Fruit fly (Drosophila melanogaster): ENCODE data around the gene Cand1.

Gene Cand1

dm6 chr2L:10395035-10395434, 32.5 kb upstream of the Cand1 start:
- no peak for TF ChIP-seq sage (GFP tag; optimal IDR thresholded peaks at IDR 0.05)
- no peak for TF ChIP-seq CG9705 (GFP tag; optimal IDR thresholded peaks at IDR 0.05)
- TF ChIP-seq tai (GFP tag; optimal IDR thresholded peaks at IDR 0.05), result peak; percentile 31
- TF ChIP-seq CG32264 (GFP tag; optimal IDR thresholded peaks at IDR 0.05), result no peak
- TF ChIP-seq dmrt93B (GFP tag; optimal IDR thresholded peaks at IDR 0.05), result no peak

dm6 chr2L:10393467-10393866, 31.0 kb upstream of the Cand1 start:
- TF ChIP-seq Abd-B (GFP tag; optimal IDR thresholded peaks at IDR 0.05) (no peak), dsf (GFP tag; optimal IDR thresholded peaks at IDR 0.05; ENCODE audit: borderline replicate concordance) (no peak), OdsH (GFP tag; optimal IDR thresholded peaks at IDR 0.05) (no peak), lola (GFP tag; optimal IDR thresholded peaks at IDR 0.05) (no peak), Dif (GFP tag; optimal IDR thresholded peaks at IDR 0.05; ENCODE audit: partially characterized antibody) (no peak), Sp1 (GFP tag; optimal IDR thresholded peaks at IDR 0.05) (no peak), pan (optimal IDR thresholded peaks at IDR 0.05) (no peak), Myc (optimal IDR thresholded peaks at IDR 0.05) (no peak), Jra (GFP tag; optimal IDR thresholded peaks at IDR 0.05) (no peak), Vsx2 (GFP tag; optimal IDR thresholded peaks at IDR 0.05; ENCODE audit: partially characterized antibody) (no peak), Hr83 (GFP tag; optimal IDR thresholded peaks at IDR 0.05; ENCODE audit: poor library complexity, severe bottlenecking) (no peak), tai (GFP tag; optimal IDR thresholded peaks at IDR 0.05) (no peak), sv (GFP tag; optimal IDR thresholded peaks at IDR 0.05) (no peak), h (GFP tag; optimal IDR thresholded peaks at IDR 0.05) (no peak), Mio (GFP tag; optimal IDR thresholded peaks at IDR 0.05) (no peak), GATAd (GFP tag; optimal IDR thresholded peaks at IDR 0.05) (no peak), CrebA (GFP tag; optimal IDR thresholded peaks at IDR 0.05; ENCODE audit: borderline replicate concordance) (no peak), CG9705 (GFP tag; optimal IDR thresholded peaks at IDR 0.05) (no peak), usp (GFP tag; optimal IDR thresholded peaks at IDR 0.05) (no peak), psq (GFP tag; optimal IDR thresholded peaks at IDR 0.05) (no peak)

dm6 chr2L:10387869-10388726, 25.6 kb upstream of the Cand1 start, which contains the start of gene da:
Gene da, plus strand, starts transcription at chr2L:10388105.
- peak; percentile 94 for TF ChIP-seq N (GFP tag; optimal IDR thresholded peaks at IDR 0.05)
- peak; percentile 12 for TF ChIP-seq CG9705 (GFP tag; optimal IDR thresholded peaks at IDR 0.05)
- peak; percentile 8 for TF ChIP-seq psq (GFP tag; optimal IDR thresholded peaks at IDR 0.05)
- TF ChIP-seq br (GFP tag; optimal IDR thresholded peaks at IDR 0.05), result no peak
- no peak for TF ChIP-seq Vsx2 (GFP tag; optimal IDR thresholded peaks at IDR 0.05; ENCODE audit: partially characterized antibody)
- TF ChIP-seq pan (optimal IDR thresholded peaks at IDR 0.05), result no peak
- no peak for TF ChIP-seq dmrt93B (GFP tag; optimal IDR thresholded peaks at IDR 0.05)
- TF ChIP-seq HLH106 (tag; optimal IDR thresholded peaks at IDR 0.05), result peak; percentile 61
- TF ChIP-seq ey (GFP tag; optimal IDR thresholded peaks at IDR 0.05), result peak; percentile 33
- no peak for TF ChIP-seq usp (GFP tag; optimal IDR thresholded peaks at IDR 0.05)
- no peak for TF ChIP-seq jim (GFP tag; optimal IDR thresholded peaks at IDR 0.05)
- no peak for TF ChIP-seq Hr83 (GFP tag; optimal IDR thresholded peaks at IDR 0.05; ENCODE audit: poor library complexity, severe bottlenecking)
- TF ChIP-seq tai (GFP tag; optimal IDR thresholded peaks at IDR 0.05), result no peak
- TF ChIP-seq Dif (GFP tag; optimal IDR thresholded peaks at IDR 0.05; ENCODE audit: partially characterized antibody), result no peak
- TF ChIP-seq Jra (GFP tag; optimal IDR thresholded peaks at IDR 0.05), result peak; percentile 56
- TF ChIP-seq Rel (GFP tag; optimal IDR thresholded peaks at IDR 0.05), result no peak
- TF ChIP-seq Rel (tag; optimal IDR thresholded peaks at IDR 0.05), result peak; percentile 39
- TF ChIP-seq rgr (GFP tag; optimal IDR thresholded peaks at IDR 0.05), result peak; percentile 55
- TF ChIP-seq CG32264 (GFP tag; optimal IDR thresholded peaks at IDR 0.05), result no peak
- peak; percentile 15 for TF ChIP-seq sv (GFP tag; optimal IDR thresholded peaks at IDR 0.05)
- TF ChIP-seq Sp1 (GFP tag; optimal IDR thresholded peaks at IDR 0.05), result peak; percentile 47
- no peak for TF ChIP-seq Myc (optimal IDR thresholded peaks at IDR 0.05)
- peak; percentile 69 for TF ChIP-seq lola (GFP tag; optimal IDR thresholded peaks at IDR 0.05)
- peak; percentile 52 for TF ChIP-seq Hnf4 (GFP tag; optimal IDR thresholded peaks at IDR 0.05)
- TF ChIP-seq sage (GFP tag; optimal IDR thresholded peaks at IDR 0.05), result peak; percentile 31
- peak; percentile 39 for TF ChIP-seq fru (GFP tag; optimal IDR thresholded peaks at IDR 0.05)
- TF ChIP-seq h (GFP tag; optimal IDR thresholded peaks at IDR 0.05), result peak; percentile 56
- peak in 1 of 2 experiments; percentile 24 for TF ChIP-seq foxo (GFP tag; optimal IDR thresholded peaks at IDR 0.05)
- no peak for TF ChIP-seq dsf (GFP tag; optimal IDR thresholded peaks at IDR 0.05; ENCODE audit: borderline replicate concordance)
- no peak for TF ChIP-seq Dfd (GFP tag; optimal IDR thresholded peaks at IDR 0.05)
- TF ChIP-seq woc (GFP tag; optimal IDR thresholded peaks at IDR 0.05), result peak; percentile 64

Data from whole organism, wandering third instar larva.